Fruit fly (Drosophila melanogaster): ENCODE measurements around the gene Ids.

The Ids gene

dm6 chr3L:3406307-3407061, 28.4 kb downstream of the Ids start:
- TF ChIP-seq HLH106 (tag; optimal IDR thresholded peaks at IDR 0.05) (peak; percentile 4), Hr78 (GFP tag; optimal IDR thresholded peaks at IDR 0.05) (no peak), rgr (GFP tag; optimal IDR thresholded peaks at IDR 0.05) (peak; percentile 32), dmrt93B (GFP tag; optimal IDR thresholded peaks at IDR 0.05) (peak; percentile 9), psq (GFP tag; optimal IDR thresholded peaks at IDR 0.05) (peak; percentile 3), Vsx2 (GFP tag; optimal IDR thresholded peaks at IDR 0.05; ENCODE audit: partially characterized antibody) (no peak), h (GFP tag; optimal IDR thresholded peaks at IDR 0.05) (peak; percentile 29), Rel (GFP tag; optimal IDR thresholded peaks at IDR 0.05) (no peak), Rel (tag; optimal IDR thresholded peaks at IDR 0.05) (peak; percentile 55)

- TF ChIP-seq Myc (optimal IDR thresholded peaks at IDR 0.05), result no peak
- TF ChIP-seq psq (GFP tag; optimal IDR thresholded peaks at IDR 0.05), result peak; percentile 2
- no peak for TF ChIP-seq fru (GFP tag; optimal IDR thresholded peaks at IDR 0.05)
- TF ChIP-seq CrebA (GFP tag; optimal IDR thresholded peaks at IDR 0.05; ENCODE audit: borderline replicate concordance), result no peak
- TF ChIP-seq OdsH (GFP tag; optimal IDR thresholded peaks at IDR 0.05), result no peak
- no peak for TF ChIP-seq Rel (GFP tag; optimal IDR thresholded peaks at IDR 0.05)
- TF ChIP-seq Rel (tag; optimal IDR thresholded peaks at IDR 0.05), result no peak
Observed at dm6 chr3L:3407481-3407880, 29.4 kb downstream of the Ids start.

dm6 chr3L:3408231-3408630, 30.2 kb downstream of the Ids start:
- TF ChIP-seq CG9705 (GFP tag; optimal IDR thresholded peaks at IDR 0.05), result no peak
- TF ChIP-seq dsf (GFP tag; optimal IDR thresholded peaks at IDR 0.05; ENCODE audit: borderline replicate concordance), result no peak
- no peak for TF ChIP-seq Hr83 (GFP tag; optimal IDR thresholded peaks at IDR 0.05; ENCODE audit: poor library complexity, severe bottlenecking)
- no peak for TF ChIP-seq Jra (GFP tag; optimal IDR thresholded peaks at IDR 0.05)
- no peak for TF ChIP-seq Sp1 (GFP tag; optimal IDR thresholded peaks at IDR 0.05)
- TF ChIP-seq GATAd (GFP tag; optimal IDR thresholded peaks at IDR 0.05), result no peak
- no peak for TF ChIP-seq Hnf4 (GFP tag; optimal IDR thresholded peaks at IDR 0.05)
- TF ChIP-seq sage (GFP tag; optimal IDR thresholded peaks at IDR 0.05), result no peak
- no peak for TF ChIP-seq Mio (GFP tag; optimal IDR thresholded peaks at IDR 0.05)
- TF ChIP-seq HLH106 (tag; optimal IDR thresholded peaks at IDR 0.05), result no peak
- no peak for TF ChIP-seq ey (GFP tag; optimal IDR thresholded peaks at IDR 0.05)
- TF ChIP-seq psq (GFP tag; optimal IDR thresholded peaks at IDR 0.05), result no peak
- TF ChIP-seq br (GFP tag; optimal IDR thresholded peaks at IDR 0.05), result no peak
- TF ChIP-seq CrebA (GFP tag; optimal IDR thresholded peaks at IDR 0.05; ENCODE audit: borderline replicate concordance), result no peak

- TF ChIP-seq jim (GFP tag; optimal IDR thresholded peaks at IDR 0.05), result no peak
- TF ChIP-seq lola (GFP tag; optimal IDR thresholded peaks at IDR 0.05), result no peak
- peak; percentile 80 for TF ChIP-seq Dfd (GFP tag; optimal IDR thresholded peaks at IDR 0.05)
Observed at dm6 chr3L:3408796-3409625, 30.9 kb downstream of the Ids start.

dm6 chr3L:3409626-3410301, 31.7 kb downstream of the Ids start:
- TF ChIP-seq CG9705 (GFP tag; optimal IDR thresholded peaks at IDR 0.05) (no peak), GATAd (GFP tag; optimal IDR thresholded peaks at IDR 0.05) (no peak), psq (GFP tag; optimal IDR thresholded peaks at IDR 0.05) (no peak), tai (GFP tag; optimal IDR thresholded peaks at IDR 0.05) (no peak), CG32264 (GFP tag; optimal IDR thresholded peaks at IDR 0.05) (no peak)
